Worm (Caenorhabditis elegans): Measurements from ENCODE around the gene arp-6.

The arp-6 gene

ce11 chrII:8028246-8028694 is 8.9 kb downstream of the arp-6 start (continued):
- TF ChIP-seq T26A5.8 (tag; optimal IDR thresholded peaks at IDR 0.05) (peak; percentile 18), bed-1 (GFP tag; IDR thresholded peaks at IDR 0.05) (no peak), Y79H2A.3 (GFP tag; conservative IDR thresholded peaks at IDR 0.05) (no peak), hsf-1 (GFP tag; IDR thresholded peaks at IDR 0.05) (0 out of 2 replicates have a peak, but pooled peaks have one; percentile 38), sptf-2 (GFP tag; optimal IDR thresholded peaks at IDR 0.05) (peak; percentile 18), rec-8 (tag; optimal IDR thresholded peaks at IDR 0.05) (no peak), bed-2 (GFP tag; IDR thresholded peaks at IDR 0.05) (no peak), cebp-2 (GFP tag; IDR thresholded peaks at IDR 0.05) (0 out of 2 replicates have a peak, but pooled peaks have one; percentile 21), nhr-80 (tag; optimal IDR thresholded peaks at IDR 0.05) (peak; percentile 98), Y53F4B.3 (GFP tag; IDR thresholded peaks at IDR 0.05) (no peak), nhr-90 (tag; optimal IDR thresholded peaks at IDR 0.05) (peak; percentile 72), F23B12.7 (tag; optimal IDR thresholded peaks at IDR 0.05; ENCODE audit: insufficient read depth) (peak; percentile 22), gei-17 (GFP tag; optimal IDR thresholded peaks at IDR 0.05) (peak; percentile 76), egl-44 (GFP tag; IDR thresholded peaks at IDR 0.05) (no peak), F37B4.10 (GFP tag; IDR thresholded peaks at IDR 0.05) (no peak), nfya-1 (tag; optimal IDR thresholded peaks at IDR 0.05; ENCODE audit: borderline replicate concordance, insufficient read depth) (no peak), lsl-1 (GFP tag; optimal IDR thresholded peaks at IDR 0.05) (peak; percentile 22), hlh-26 (GFP tag; conservative IDR thresholded peaks at IDR 0.05) (no peak), aptf-3 (GFP tag; IDR thresholded peaks at IDR 0.05) (no peak), mxl-1 (tag; optimal IDR thresholded peaks at IDR 0.05) (no peak), B0336.3 (GFP tag; IDR thresholded peaks at IDR 0.05) (peak; percentile 90), ceh-40 (GFP tag; IDR thresholded peaks at IDR 0.05) (0 out of 2 replicates have a peak, but pooled peaks have one; percentile 30), die-1 (tag; optimal IDR thresholded peaks at IDR 0.05) (peak; percentile 65), snpc-3.4 (tag; optimal IDR thresholded peaks at IDR 0.05) (peak; percentile 17), lin-54 (GFP tag; optimal IDR thresholded peaks at IDR 0.05) (peak; percentile 78), F33H1.4 (GFP tag; IDR thresholded peaks at IDR 0.05) (peak; percentile 38), let-526 (GFP tag; IDR thresholded peaks at IDR 0.05) (peak; percentile 88), dpff-1 (tag; optimal IDR thresholded peaks at IDR 0.05) (no peak), B0035.1 (tag; optimal IDR thresholded peaks at IDR 0.05) (peak; percentile 52), madf-8 (GFP tag; conservative IDR thresholded peaks at IDR 0.05) (0 out of 2 replicates have a peak, but pooled peaks have one; percentile 14), Y67H2A.10 (GFP tag; conservative IDR thresholded peaks at IDR 0.05) (peak; percentile 41; the same call in 1 of the 2 replicates), chd-7 (tag; optimal IDR thresholded peaks at IDR 0.05) (peak; percentile 91), lin-40 (tag; optimal IDR thresholded peaks at IDR 0.05) (peak; percentile 90), T07F8.4 (tag; optimal IDR thresholded peaks at IDR 0.05) (peak; percentile 46), F22D6.2 (tag; optimal IDR thresholded peaks at IDR 0.05) (peak; percentile 70), F57C9.4 (tag; optimal IDR thresholded peaks at IDR 0.05) (no peak), him-1 (tag; optimal IDR thresholded peaks at IDR 0.05) (no peak), somi-1 (GFP tag; optimal IDR thresholded peaks at IDR 0.05) (peak; percentile 86), ztf-6 (GFP tag; IDR thresholded peaks at IDR 0.05) (peak; percentile 75; the same call in 1 of the 2 replicates), pha-4 (tag; optimal IDR thresholded peaks at IDR 0.05) (no peak), ZK185.1 (tag; optimal IDR thresholded peaks at IDR 0.05; ENCODE audit: poor library complexity, severe bottlenecking) (peak; percentile 41), athp-1 (tag; optimal IDR thresholded peaks at IDR 0.05) (peak; percentile 82), ztf-22 (GFP tag; optimal IDR thresholded peaks at IDR 0.05) (peak; percentile 72), K12H6.12 (tag; optimal IDR thresholded peaks at IDR 0.05) (peak; percentile 98), atf-7 (tag; optimal IDR thresholded peaks at IDR 0.05) (peak; percentile 83), zim-3 (tag; optimal IDR thresholded peaks at IDR 0.05) (peak; percentile 47), pbrm-1 (GFP tag; IDR thresholded peaks at IDR 0.05) (peak; percentile 65), ceh-58 (GFP tag; IDR thresholded peaks at IDR 0.05) (no peak)
